Fruit fly (Drosophila melanogaster): ENCODE measurements around the gene Cpr72Ec.
A peak's percentile ranks its signal among the peaks of the same experiment; 100 is the strongest.

DNA sequence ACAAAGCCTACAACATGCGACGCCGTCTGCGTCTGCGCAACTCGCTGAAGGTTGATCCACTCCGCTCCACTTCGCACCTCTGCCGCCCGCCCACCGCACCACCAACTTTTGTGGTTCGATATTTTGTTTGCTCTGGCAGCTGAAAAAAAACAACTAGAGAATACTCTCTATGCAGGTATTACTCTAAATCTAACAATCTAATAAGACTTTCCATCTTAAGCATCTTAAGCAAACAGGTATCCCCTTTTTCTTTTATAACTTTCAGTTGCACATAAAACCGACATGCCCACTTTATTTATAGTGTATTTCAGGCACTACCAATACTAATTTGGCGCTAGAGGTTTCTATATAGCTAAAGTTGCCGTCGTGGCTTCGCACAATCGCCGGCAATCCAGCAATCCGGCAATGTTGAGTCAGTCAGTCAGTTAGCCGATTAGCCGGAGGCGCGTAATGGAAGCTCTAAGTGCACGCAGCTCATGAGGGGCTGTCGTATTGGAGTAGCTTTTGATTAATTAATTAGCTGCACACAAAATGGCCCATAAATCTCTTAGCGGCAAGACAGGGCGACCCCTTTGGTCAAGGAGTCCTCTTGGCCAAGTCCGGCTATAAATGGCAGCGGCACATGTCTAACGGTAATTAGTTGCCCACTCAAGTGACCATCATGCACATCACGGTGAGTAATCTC is 38.8 kb downstream of the Cpr72Ec start, which contains the start of gene CG13058:
- TF ChIP-seq CG9437 (GFP tag; optimal IDR thresholded peaks at IDR 0.05) (peak; percentile 50), hth (optimal IDR thresholded peaks at IDR 0.05) (no peak)
